Worm (Caenorhabditis elegans) whole organism, young adult: Measurements from ENCODE around the gene bli-1.

Experiments
- F55B11.4 ChIP-seq: sonication (generic microtip); optimal IDR thresholded peaks from 2 replicates; lab custom pipeline; 2016; ENCODE audit warnings: missing compliant biosample characterization, missing genetic modification characterization, borderline replicate concordance; ENCODE audit not compliant: insufficient read depth
- Y53G8AR.9 ChIP-seq: fragments of 200-800 bp; sonication (Bioruptor generic); conservative IDR thresholded peaks from 2 replicates; pipeline ENCODE4 v1.3.6; 2022; ENCODE audit warnings: missing genetic modification reagents, missing genetic modification characterization, missing compliant biosample characterization
- ZK185.1 ChIP-seq: sonication (generic microtip); optimal IDR thresholded peaks from 2 replicates; lab custom pipeline; 2016; ENCODE audit warnings: mild to moderate bottlenecking, missing genetic modification characterization, missing compliant biosample characterization; ENCODE audit not compliant: poor library complexity, severe bottlenecking
- bed-2 ChIP-seq: fragments of 200-800 bp; sonication (Bioruptor generic); IDR thresholded peaks from 2 replicates; pipeline ENCODE4 v1.3.6; 2022; ENCODE audit warnings: missing genetic modification reagents, missing genetic modification characterization, missing compliant biosample characterization
- ceh-100 ChIP-seq: fragments of 200-800 bp; sonication (Bioruptor generic); IDR thresholded peaks from 2 replicates; pipeline ENCODE4 v1.3.6; 2022; ENCODE audit warnings: missing genetic modification reagents, missing genetic modification characterization, missing compliant biosample characterization
- ceh-27 ChIP-seq: fragments of 200-800 bp; sonication (Bioruptor generic); optimal IDR thresholded peaks from 2 replicates; lab custom pipeline; 2018; ENCODE audit warnings: mild to moderate bottlenecking, missing genetic modification characterization, moderate library complexity, missing compliant biosample characterization
- ztf-26 ChIP-seq: sonication (generic microtip); optimal IDR thresholded peaks from 2 replicates; lab custom pipeline; 2017; ENCODE audit warnings: missing genetic modification characterization, missing compliant biosample characterization

ce11 chrII:10706038-10706437 lies 2.7 kb upstream of the bli-1 start:
- no peak for TF ChIP-seq ztf-26 (tag; lab: Kevin White, UChicago)
- TF ChIP-seq ceh-27 (GFP tag; lab: Kevin White, UChicago), result no peak
- TF ChIP-seq bed-2 (GFP tag; lab: Robert Waterston, UW), result no peak
- TF ChIP-seq ZK185.1 (tag; lab: Kevin White, UChicago), result no peak
- TF ChIP-seq ceh-100 (GFP tag; lab: Robert Waterston, UW), result no peak
- no peak for TF ChIP-seq Y53G8AR.9
- TF ChIP-seq F55B11.4, result no peak
